Worm (Caenorhabditis elegans) whole organism, midembryonic: ENCODE results near the gene srp-8.

ENCODE experiments used
- T22C8.4 ChIP-seq: fragments of 200-800 bp; sonication (Bioruptor generic); IDR thresholded peaks from 2 replicates; pipeline ENCODE4 v1.3.6; 2022; ENCODE audit warnings: missing genetic modification characterization, missing compliant biosample characterization
- cog-1 ChIP-seq: sonication (generic microtip); optimal IDR thresholded peaks from 2 replicates; lab custom pipeline; 2016; ENCODE audit warnings: missing genetic modification characterization, missing compliant biosample characterization
- flt-1 ChIP-seq: fragments of 200-800 bp; sonication (Bioruptor generic); IDR thresholded peaks from 2 replicates; pipeline ENCODE4 v1.3.6; 2022; ENCODE audit warnings: missing genetic modification characterization, missing compliant biosample characterization
- klf-2 ChIP-seq: fragments of 200-800 bp; sonication (Bioruptor generic); conservative IDR thresholded peaks from 2 replicates; pipeline ENCODE4 v1.3.6; 2022; ENCODE audit warnings: missing genetic modification reagents, missing genetic modification characterization, missing compliant biosample characterization
- tab-1 ChIP-seq: fragments of 200-800 bp; sonication (Bioruptor generic); IDR thresholded peaks from 2 replicates; pipeline ENCODE4 v1.3.6; 2022; ENCODE audit warnings: missing genetic modification characterization, missing compliant biosample characterization
- ztf-23 ChIP-seq: fragments of 200-800 bp; sonication (Bioruptor generic); IDR thresholded peaks from 2 replicates; pipeline ENCODE4 v1.3.6; 2022; ENCODE audit warnings: missing genetic modification reagents, missing genetic modification characterization, missing compliant biosample characterization
- ztf-29 ChIP-seq: fragments of 200-800 bp; sonication (Bioruptor generic); IDR thresholded peaks from 2 replicates; pipeline ENCODE4 v1.3.6; 2022; ENCODE audit warnings: missing genetic modification reagents, missing genetic modification characterization, missing compliant biosample characterization

DNA sequence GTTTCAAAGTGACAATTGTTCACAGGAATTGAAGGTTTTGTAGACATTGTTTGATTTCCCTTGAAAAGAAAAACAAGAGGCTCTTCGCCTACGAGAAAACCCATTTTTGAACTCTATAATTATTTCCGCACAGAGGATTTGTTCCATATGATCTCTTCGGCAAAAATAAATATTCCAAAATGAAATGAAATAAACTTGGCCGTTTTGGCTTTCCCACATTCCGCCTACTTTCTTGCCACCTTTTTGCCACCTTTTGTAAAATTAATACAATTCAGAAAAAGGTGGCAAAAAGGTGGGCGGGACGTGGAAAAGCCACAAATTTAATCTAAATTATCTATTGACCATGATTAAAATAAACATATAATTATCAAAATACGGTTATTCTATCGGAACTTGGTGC, 4.9 kb downstream of the srp-8 start, which contains the start of gene F20D6.15:
- no peak for TF ChIP-seq flt-1 (GFP tag; lab: Robert Waterston, UW)
- no peak for TF ChIP-seq klf-2 (GFP tag; lab: Robert Waterston, UW)
- no peak for TF ChIP-seq cog-1 (tag; lab: Kevin White, UChicago)
- TF ChIP-seq tab-1 (GFP tag; lab: Robert Waterston, UW): no peak
- TF ChIP-seq ztf-29 (GFP tag; lab: Robert Waterston, UW): no peak
- no peak for TF ChIP-seq T22C8.4 (GFP tag; lab: Robert Waterston, UW)
- TF ChIP-seq ztf-23 (GFP tag; lab: Robert Waterston, UW): no peak
